Fruit fly (Drosophila melanogaster) whole organism, embryonic: ENCODE results near the gene aqz.
A peak's percentile ranks its signal among the peaks of the same experiment; 100 is the strongest.

Experiments
- CG10462 ChIP-seq: fragments of 200-800 bp; sonication (Bioruptor generic); optimal IDR thresholded peaks from 2 replicates; lab custom pipeline; 2016; ENCODE audit warnings: missing biosample characterization, missing genetic modification characterization
- CG11504 ChIP-seq: fragments of 200-800 bp; sonication (Bioruptor generic); optimal IDR thresholded peaks from 3 replicates; lab custom pipeline; 2019; ENCODE audit warnings: missing biosample characterization, mild to moderate bottlenecking, missing genetic modification characterization, moderate library complexity
- CG1233 ChIP-seq: fragments of 200-800 bp; sonication (Bioruptor generic); optimal IDR thresholded peaks from 4 replicates; lab custom pipeline; 2018; ENCODE audit warnings: missing biosample characterization, mild to moderate bottlenecking, missing genetic modification characterization
- CG17612 ChIP-seq: fragments of 200-800 bp; sonication (Bioruptor generic); IDR thresholded peaks from 2 replicates; pipeline ENCODE4 v1.3.6; 2022; ENCODE audit warnings: missing biosample characterization, missing genetic modification characterization
- CG1792 ChIP-seq: fragments of 200-800 bp; sonication (Bioruptor generic); optimal IDR thresholded peaks from 2 replicates; lab custom pipeline; 2016; ENCODE audit warnings: missing biosample characterization, missing genetic modification characterization
- CG18764 ChIP-seq: fragments of 200-800 bp; sonication (Bioruptor generic); optimal IDR thresholded peaks from 3 replicates; lab custom pipeline; 2016; ENCODE audit warnings: missing biosample characterization, missing genetic modification characterization
- CG2875 ChIP-seq: fragments of 200-800 bp; sonication (Bioruptor generic); optimal IDR thresholded peaks from 2 replicates; lab custom pipeline; 2017; ENCODE audit warnings: missing biosample characterization, mild to moderate bottlenecking, missing genetic modification characterization, missing genetic modification reagents
- CG2889 ChIP-seq: fragments of 200-800 bp; sonication (Bioruptor generic); IDR thresholded peaks from 3 replicates; pipeline ENCODE4 v1.3.6; 2022; ENCODE audit warnings: missing biosample characterization, missing genetic modification characterization
- CG31441 ChIP-seq: fragments of 200-800 bp; sonication (Bioruptor generic); IDR thresholded peaks from 2 replicates; pipeline ENCODE4 v1.3.6; 2022; ENCODE audit warnings: missing biosample characterization, missing genetic modification characterization
- CG32772 ChIP-seq: fragments of 200-800 bp; sonication (Bioruptor generic); IDR thresholded peaks from 2 replicates; pipeline ENCODE4 v1.3.6; 2022; ENCODE audit warnings: missing biosample characterization, missing genetic modification characterization
- CG4282 ChIP-seq: fragments of 200-800 bp; sonication (Bioruptor generic); optimal IDR thresholded peaks from 2 replicates; lab custom pipeline; 2016; ENCODE audit warnings: missing biosample characterization, missing genetic modification characterization
- CG4617 ChIP-seq: fragments of 200-800 bp; sonication (Bioruptor generic); optimal IDR thresholded peaks from 3 replicates; lab custom pipeline; 2016; ENCODE audit warnings: missing biosample characterization, missing genetic modification characterization, borderline replicate concordance
- CG4820 ChIP-seq: fragments of 200-800 bp; sonication (Bioruptor generic); optimal IDR thresholded peaks from 3 replicates; lab custom pipeline; 2016; ENCODE audit warnings: missing biosample characterization, missing genetic modification characterization
- CG6175 ChIP-seq: fragments of 200-800 bp; sonication (Bioruptor generic); IDR thresholded peaks from 3 replicates; pipeline ENCODE4 v1.3.6; 2022; ENCODE audit warnings: missing biosample characterization, missing genetic modification characterization
- CG6765 ChIP-seq: fragments of 200-800 bp; sonication (Bioruptor generic); optimal IDR thresholded peaks from 3 replicates; lab custom pipeline; 2017; ENCODE audit warnings: missing biosample characterization, mild to moderate bottlenecking, missing genetic modification characterization
- CG7786 ChIP-seq: fragments of 200-800 bp; sonication (Bioruptor generic); optimal IDR thresholded peaks from 2 replicates; lab custom pipeline; 2016; ENCODE audit warnings: missing biosample characterization, missing genetic modification characterization
- CG7928 ChIP-seq: fragments of 200-800 bp; sonication (Bioruptor generic); optimal IDR thresholded peaks from 2 replicates; lab custom pipeline; 2017; ENCODE audit warnings: missing biosample characterization, mild to moderate bottlenecking, missing genetic modification characterization
- CG8290 ChIP-seq, 3 experiments: fragments of 200-800 bp; sonication (Bioruptor generic); optimal IDR thresholded peaks; 2 replicates each; lab custom pipeline; 2016 to 2019; ENCODE audit warnings: missing biosample characterization in 3 of 3, missing genetic modification characterization in 3 of 3, mild to moderate bottlenecking in 2 of 3, moderate library complexity in 1 of 3
- CG8359 ChIP-seq: fragments of 200-800 bp; sonication (Bioruptor generic); optimal IDR thresholded peaks from 2 replicates; lab custom pipeline; 2017; ENCODE audit warnings: missing biosample characterization, mild to moderate bottlenecking, missing genetic modification characterization, borderline replicate concordance
- ERR ChIP-seq: fragments of 200-800 bp; sonication (Bioruptor generic); optimal IDR thresholded peaks from 2 replicates; lab custom pipeline; 2016; ENCODE audit warnings: missing biosample characterization, missing genetic modification characterization
- HLH3B ChIP-seq: fragments of 200-800 bp; sonication (Bioruptor generic); IDR thresholded peaks from 2 replicates; pipeline ENCODE4 v1.3.6; 2022; ENCODE audit warnings: missing biosample characterization, missing genetic modification characterization
- HLH54F ChIP-seq: fragments of 200-800 bp; sonication (Bioruptor generic); optimal IDR thresholded peaks from 3 replicates; lab custom pipeline; 2016; ENCODE audit warnings: missing biosample characterization, missing genetic modification characterization
- Hr51 ChIP-seq, 2 experiments: fragments of 200-800 bp; sonication (Bioruptor generic); optimal IDR thresholded peaks; 2 replicates in 1 of 2; 3 replicates in 1 of 2; lab custom pipeline; 2016 to 2018; ENCODE audit warnings: missing biosample characterization in 2 of 2, missing genetic modification characterization in 2 of 2, mild to moderate bottlenecking in 1 of 2, moderate library complexity in 1 of 2
- MESR4 ChIP-seq: fragments of 200-800 bp; sonication (Bioruptor generic); optimal IDR thresholded peaks from 2 replicates; lab custom pipeline; 2018; ENCODE audit warnings: missing biosample characterization, mild to moderate bottlenecking, missing genetic modification characterization, moderate library complexity
- Max ChIP-seq: fragments of 200-800 bp; sonication (Bioruptor generic); optimal IDR thresholded peaks from 2 replicates; lab custom pipeline; 2016; ENCODE audit warnings: missing biosample characterization, mild to moderate bottlenecking, missing genetic modification characterization
- PHDP ChIP-seq: fragments of 200-800 bp; sonication (Bioruptor generic); optimal IDR thresholded peaks from 3 replicates; lab custom pipeline; 2018; ENCODE audit warnings: missing biosample characterization, mild to moderate bottlenecking, missing genetic modification characterization, moderate library complexity
- Pdp1 ChIP-seq, 2 experiments: fragments of 200-800 bp; sonication (Bioruptor generic); optimal IDR thresholded peaks; 3 replicates each; lab custom pipeline; 2016; ENCODE audit warnings: missing biosample characterization in 2 of 2, missing genetic modification characterization in 2 of 2, mild to moderate bottlenecking in 1 of 2, moderate library complexity in 1 of 2
- Rx ChIP-seq: fragments of 200-800 bp; sonication (Bioruptor generic); IDR thresholded peaks from 2 replicates; pipeline ENCODE4 v1.3.6; 2022; ENCODE audit warnings: missing biosample characterization, missing genetic modification characterization
- Side ChIP-seq: fragments of 200-800 bp; sonication (Bioruptor generic); optimal IDR thresholded peaks from 2 replicates; lab custom pipeline; 2016; ENCODE audit warnings: missing biosample characterization, missing genetic modification characterization
- Six4 ChIP-seq: fragments of 200-800 bp; sonication (Bioruptor generic); optimal IDR thresholded peaks from 2 replicates; lab custom pipeline; 2016; ENCODE audit warnings: missing biosample characterization, missing genetic modification characterization
- Taf1 ChIP-seq: fragments of 200-800 bp; sonication (Bioruptor generic); IDR thresholded peaks from 2 replicates; pipeline ENCODE4 v1.3.6; 2022; ENCODE audit warnings: missing biosample characterization, missing genetic modification characterization
- Xbp1 ChIP-seq: fragments of 200-800 bp; sonication (Bioruptor generic); optimal IDR thresholded peaks from 3 replicates; lab custom pipeline; 2016; ENCODE audit warnings: missing biosample characterization, mild to moderate bottlenecking, missing genetic modification characterization
- ap ChIP-seq: fragments of 200-800 bp; sonication (Bioruptor generic); IDR thresholded peaks from 2 replicates; pipeline ENCODE4 v1.3.6; 2022; ENCODE audit warnings: missing biosample characterization, missing genetic modification characterization
- bowl ChIP-seq: fragments of 200-800 bp; sonication (Bioruptor generic); IDR thresholded peaks from 2 replicates; pipeline ENCODE4 v1.3.6; 2022; ENCODE audit warnings: missing biosample characterization, missing genetic modification characterization
- cad ChIP-seq: fragments of >200 bp; optimal IDR thresholded peaks from 2 replicates; lab custom pipeline; 2017; ENCODE audit warnings: missing biosample characterization, missing genetic modification characterization
- caup ChIP-seq: fragments of 200-800 bp; sonication (Bioruptor generic); optimal IDR thresholded peaks from 3 replicates; lab custom pipeline; 2017; ENCODE audit warnings: missing biosample characterization, mild to moderate bottlenecking, missing genetic modification characterization, moderate library complexity; ENCODE audit not compliant: severe bottlenecking
- crol ChIP-seq: fragments of 200-800 bp; sonication (Bioruptor generic); IDR thresholded peaks from 2 replicates; pipeline ENCODE4 v1.3.6; 2022; ENCODE audit warnings: missing biosample characterization, missing genetic modification characterization
- en ChIP-seq: fragments of 200-800 bp; sonication (Bioruptor generic); optimal IDR thresholded peaks from 2 replicates; lab custom pipeline; 2016; ENCODE audit warnings: missing biosample characterization, missing genetic modification characterization
- gce ChIP-seq: fragments of 200-800 bp; sonication (Bioruptor generic); IDR thresholded peaks from 3 replicates; pipeline ENCODE4 v1.3.6; 2022; ENCODE audit warnings: missing biosample characterization, missing genetic modification characterization
- hth ChIP-seq: fragments of >200 bp; optimal IDR thresholded peaks from 2 replicates; lab custom pipeline; 2017; ENCODE audit warnings: inconsistent platforms
- ind ChIP-seq: fragments of 200-800 bp; sonication (Bioruptor generic); optimal IDR thresholded peaks from 3 replicates; lab custom pipeline; 2016; ENCODE audit warnings: missing biosample characterization, missing genetic modification characterization
- ken ChIP-seq: fragments of 200-800 bp; sonication (Bioruptor generic); IDR thresholded peaks from 3 replicates; pipeline ENCODE4 v1.3.6; 2022; ENCODE audit warnings: missing biosample characterization, missing genetic modification characterization
- klu ChIP-seq: fragments of 200-800 bp; sonication (Bioruptor generic); IDR thresholded peaks from 2 replicates; pipeline ENCODE4 v1.3.6; 2022; ENCODE audit warnings: missing biosample characterization, missing genetic modification characterization
- lbe ChIP-seq: fragments of 200-800 bp; sonication (Bioruptor generic); optimal IDR thresholded peaks from 2 replicates; lab custom pipeline; 2016; ENCODE audit warnings: missing biosample characterization, mild to moderate bottlenecking, missing genetic modification characterization
- lilli ChIP-seq: fragments of 200-800 bp; sonication (Bioruptor generic); optimal IDR thresholded peaks from 3 replicates; lab custom pipeline; 2016; ENCODE audit warnings: missing biosample characterization, missing genetic modification characterization
- mam ChIP-seq: fragments of 200-800 bp; sonication (Bioruptor generic); optimal IDR thresholded peaks from 3 replicates; lab custom pipeline; 2016; ENCODE audit warnings: missing biosample characterization, missing genetic modification characterization
- nerfin-2 ChIP-seq: fragments of 200-800 bp; sonication (Bioruptor generic); IDR thresholded peaks from 2 replicates; pipeline ENCODE4 v1.3.6; 2022; ENCODE audit warnings: missing biosample characterization, missing genetic modification characterization; ENCODE audit not compliant: partially characterized antibody
- scrt ChIP-seq: fragments of 200-800 bp; sonication (Bioruptor generic); optimal IDR thresholded peaks from 2 replicates; lab custom pipeline; 2018; ENCODE audit warnings: missing biosample characterization, mild to moderate bottlenecking, missing genetic modification characterization, moderate library complexity
- sisA ChIP-seq: fragments of 200-800 bp; sonication (Bioruptor generic); IDR thresholded peaks from 2 replicates; pipeline ENCODE4 v1.3.6; 2022; ENCODE audit warnings: missing biosample characterization, missing genetic modification characterization
- ttk ChIP-seq: fragments of 200-800 bp; sonication (Bioruptor generic); IDR thresholded peaks from 2 replicates; pipeline ENCODE4 v2.1.2; 2022; ENCODE audit warnings: missing biosample characterization, missing genetic modification characterization

Gene aqz

DNA sequence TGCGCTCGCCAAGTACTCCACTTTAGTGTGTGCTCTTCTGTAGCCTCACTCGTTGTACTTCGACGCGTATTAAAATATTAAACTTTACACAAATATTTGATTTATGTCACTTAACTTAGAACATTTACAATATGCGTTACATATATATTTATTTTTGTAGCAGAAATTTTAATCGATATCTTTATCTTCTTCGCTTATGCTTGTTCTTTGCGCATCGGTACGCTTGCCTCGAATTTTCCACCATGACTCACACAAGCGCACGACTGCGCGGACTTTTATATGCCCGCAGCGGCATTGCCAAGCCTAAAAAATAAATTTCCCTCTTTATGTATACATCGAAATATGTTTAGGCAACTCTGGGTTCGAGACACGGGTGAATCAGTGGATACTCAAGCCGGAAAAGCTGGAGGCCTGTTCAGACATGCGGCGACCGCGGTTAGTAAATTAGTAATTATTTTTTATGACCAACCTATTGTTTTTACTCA is at the start of gene aqz (continued):
- peak; percentile 68 for TF ChIP-seq CG1233
- no peak for TF ChIP-seq Rx (GFP tag; lab: Robert Waterston, UW)
- peak; percentile 81 for TF ChIP-seq caup (GFP tag; lab: Kevin White, UChicago)
- peak; percentile 25 for TF ChIP-seq CG4820
- no peak for TF ChIP-seq CG10462 (GFP tag; lab: Kevin White, UChicago)
- no peak for TF ChIP-seq CG8290 (GFP tag; optimal IDR thresholded peaks at IDR 0.05; lab: Kevin White, UChicago)
- peak in 1 of 2 experiments; percentile 89 for TF ChIP-seq CG8290 (tag; optimal IDR thresholded peaks at IDR 0.05; lab: Kevin White, UChicago)
- TF ChIP-seq lbe (GFP tag; lab: Kevin White, UChicago): no peak
- no peak for TF ChIP-seq CG4282 (GFP tag; lab: Kevin White, UChicago)
- TF ChIP-seq CG2889 (GFP tag; lab: Robert Waterston, UW): peak; percentile 39; the same call in 1 of the 3 replicates
- TF ChIP-seq ap (GFP tag; lab: Robert Waterston, UW): no peak
- peak; percentile 39 for TF ChIP-seq CG31441 (GFP tag; lab: Robert Waterston, UW)
- TF ChIP-seq ERR: peak; percentile 73
- TF ChIP-seq ttk (GFP tag; lab: Robert Waterston, UW): peak; percentile 57; the same call in 1 of the 2 replicates
- peak; percentile 68 for TF ChIP-seq CG4617 (GFP tag; lab: Kevin White, UChicago)
- peak; percentile 56; the same call in 1 of the 2 replicates for TF ChIP-seq HLH3B (GFP tag; lab: Robert Waterston, UW)
- no peak for TF ChIP-seq CG7786 (GFP tag; lab: Kevin White, UChicago)
- TF ChIP-seq ind (GFP tag; lab: Kevin White, UChicago): peak; percentile 23
- TF ChIP-seq nerfin-2 (GFP tag; lab: Robert Waterston, UW): peak; percentile 43; the same call in 1 of the 2 replicates
- TF ChIP-seq sisA (GFP tag; lab: Robert Waterston, UW): peak; percentile 52
- TF ChIP-seq lilli (GFP tag; lab: Kevin White, UChicago): peak; percentile 76
- TF ChIP-seq bowl (GFP tag; lab: Robert Waterston, UW): peak; percentile 46; the same call in 1 of the 2 replicates
- TF ChIP-seq Six4 (GFP tag; lab: Kevin White, UChicago): no peak
- peak; percentile 19; the same call in 1 of the 2 replicates for TF ChIP-seq CG17612 (GFP tag; lab: Robert Waterston, UW)
- TF ChIP-seq PHDP (tag; lab: Kevin White, UChicago): peak; percentile 19
- TF ChIP-seq MESR4 (GFP tag; lab: Kevin White, UChicago): peak; percentile 76
- no peak for TF ChIP-seq Max (GFP tag; lab: Kevin White, UChicago)
- TF ChIP-seq Pdp1 (GFP tag; optimal IDR thresholded peaks at IDR 0.05; lab: Kevin White, UChicago): peak; percentile 66 to 74
- TF ChIP-seq CG11504 (tag; lab: Kevin White, UChicago): peak; percentile 80
- peak; percentile 54 for TF ChIP-seq cad
- TF ChIP-seq CG2875 (GFP tag; lab: Kevin White, UChicago): no peak
- peak; percentile 53 for TF ChIP-seq CG1792
- peak; percentile 72 for TF ChIP-seq HLH54F (GFP tag; lab: Kevin White, UChicago)
- TF ChIP-seq Hr51 (GFP tag; optimal IDR thresholded peaks at IDR 0.05; lab: Kevin White, UChicago): peak in 1 of 2 experiments; percentile 59
- peak; percentile 27 for TF ChIP-seq CG7928 (GFP tag; lab: Kevin White, UChicago)
- TF ChIP-seq mam (GFP tag; lab: Kevin White, UChicago): peak; percentile 64
- 0 out of 2 replicates have a peak, but pooled peaks have one; percentile 35 for TF ChIP-seq crol (GFP tag; lab: Robert Waterston, UW)
- TF ChIP-seq en (GFP tag; lab: Kevin White, UChicago): no peak
- TF ChIP-seq CG6175 (GFP tag; lab: Robert Waterston, UW): 0 out of 3 replicates have a peak, but pooled peaks have one; percentile 43
- TF ChIP-seq CG8359 (GFP tag; lab: Kevin White, UChicago): no peak
- no peak for TF ChIP-seq CG32772 (GFP tag; lab: Robert Waterston, UW)
- peak; percentile 74 for TF ChIP-seq scrt (GFP tag; lab: Kevin White, UChicago)
- TF ChIP-seq Xbp1 (GFP tag; lab: Kevin White, UChicago): peak; percentile 58
- no peak for TF ChIP-seq Taf1 (GFP tag; lab: Robert Waterston, UW)
- TF ChIP-seq ken (GFP tag; lab: Robert Waterston, UW): peak; percentile 79
- peak; percentile 70 for TF ChIP-seq CG6765 (GFP tag; lab: Kevin White, UChicago)
- TF ChIP-seq klu (GFP tag; lab: Robert Waterston, UW): peak; percentile 28; the same call in 1 of the 2 replicates
- TF ChIP-seq CG18764 (GFP tag; lab: Kevin White, UChicago): peak; percentile 22
- no peak; the same call in 2 of the 3 replicates for TF ChIP-seq gce (GFP tag; lab: Robert Waterston, UW)
- TF ChIP-seq Side (GFP tag; lab: Kevin White, UChicago): peak; percentile 74
- TF ChIP-seq hth (lab: Kevin White, UChicago): no peak
